Worm (Caenorhabditis elegans) whole organism, L1 larva: ENCODE results near the gene mdt-10.

Experiments
- C16A3.4 ChIP-seq: fragments of 150-350 bp; optimal IDR thresholded peaks from 2 replicates; lab custom pipeline; 2014; ENCODE audit warnings: missing biosample characterization, missing genetic modification characterization
- F16B12.6 ChIP-seq: fragments of 150-350 bp; optimal IDR thresholded peaks from 2 replicates; lab custom pipeline; 2014; ENCODE audit warnings: missing biosample characterization, missing genetic modification characterization
- ceh-82 ChIP-seq, 3 experiments: fragments of 150-350 bp in 1 of 3; sonication (generic microtip) in 2 of 3; optimal IDR thresholded peaks; 2 replicates each; lab custom pipeline; 2014 to 2017; ENCODE audit warnings: missing biosample characterization in 3 of 3, missing genetic modification characterization in 3 of 3
- egl-27 ChIP-seq, 2 experiments: fragments of 150-350 bp in 1 of 2; sonication (generic microtip); optimal IDR thresholded peaks; 3 replicates each; lab custom pipeline; 2017 to 2018; ENCODE audit warnings: missing biosample characterization in 2 of 2, missing genetic modification characterization in 2 of 2, missing genetic modification reagents in 2 of 2
- elt-2 ChIP-seq: sonication (generic microtip); optimal IDR thresholded peaks from 2 replicates; lab custom pipeline; 2016; ENCODE audit warnings: missing genetic modification characterization, mild to moderate bottlenecking, inconsistent platforms, missing compliant biosample characterization, missing genetic modification reagents
- elt-3 ChIP-seq, 6 experiments: fragments of 150-350 bp in 1 of 6; sonication (generic microtip); optimal IDR thresholded peaks; 2 replicates each; lab custom pipeline; 2017 to 2018; ENCODE audit warnings: missing biosample characterization in 6 of 6, missing genetic modification characterization in 6 of 6, inconsistent platforms in 1 of 6
- lsy-2 ChIP-seq, 2 experiments: fragments of 150-350 bp; optimal IDR thresholded peaks; 2 replicates each; lab custom pipeline; 2014; ENCODE audit warnings: missing biosample characterization in 2 of 2, missing genetic modification characterization in 2 of 2
- nhr-237 ChIP-seq: fragments of 150-350 bp; optimal IDR thresholded peaks from 2 replicates; lab custom pipeline; 2014; ENCODE audit warnings: missing biosample characterization, missing genetic modification characterization
- tbx-2 ChIP-seq: sonication (generic microtip); optimal IDR thresholded peaks from 2 replicates; lab custom pipeline; 2016; ENCODE audit warnings: missing genetic modification characterization, missing compliant biosample characterization
- zag-1 ChIP-seq: fragments of 150-350 bp; optimal IDR thresholded peaks from 2 replicates; lab custom pipeline; 2014; ENCODE audit warnings: missing biosample characterization, missing genetic modification characterization
- ztf-11 ChIP-seq, 2 experiments: sonication (generic microtip); optimal IDR thresholded peaks; 2 replicates each; lab custom pipeline; 2016 to 2017; ENCODE audit warnings: missing genetic modification characterization in 2 of 2, missing biosample characterization in 1 of 2, missing compliant biosample characterization in 1 of 2

DNA sequence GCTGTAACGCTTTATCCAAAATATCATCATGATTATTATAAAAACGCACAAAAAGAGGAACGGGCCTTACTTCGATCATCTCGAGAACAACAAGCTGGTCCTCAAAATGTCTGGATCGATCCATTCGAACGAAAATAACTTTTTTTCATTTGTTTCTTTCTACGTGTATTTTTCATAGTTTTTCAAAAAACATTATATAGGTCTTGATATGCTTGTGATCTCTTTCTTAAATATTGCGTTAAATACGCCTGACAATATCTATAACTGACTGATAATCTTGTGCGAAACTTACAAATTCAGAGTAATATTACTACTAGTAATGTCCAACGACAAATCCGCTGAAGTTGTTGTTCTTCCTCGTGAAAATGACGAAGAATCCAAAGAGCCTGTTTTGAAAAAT, 3.3 kb upstream of the mdt-10 start, which contains the start of gene sds-22:
- no peak for TF ChIP-seq tbx-2
- no peak for TF ChIP-seq lsy-2 (tag; optimal IDR thresholded peaks at IDR 0.05; lab: Kevin White, UChicago)
- no peak for TF ChIP-seq egl-27 (tag; optimal IDR thresholded peaks at IDR 0.05; lab: Kevin White, UChicago)
- no peak for TF ChIP-seq elt-3 (tag; optimal IDR thresholded peaks at IDR 0.05; lab: Kevin White, UChicago)
- no peak for TF ChIP-seq nhr-237 (tag; lab: Kevin White, UChicago)
- TF ChIP-seq F16B12.6 (tag; lab: Kevin White, UChicago): no peak
- no peak for TF ChIP-seq C16A3.4 (tag; lab: Kevin White, UChicago)
- no peak for TF ChIP-seq ceh-82 (tag; optimal IDR thresholded peaks at IDR 0.05; lab: Kevin White, UChicago)
- no peak for TF ChIP-seq elt-2 (tag; lab: Kevin White, UChicago)
- TF ChIP-seq zag-1 (tag; lab: Kevin White, UChicago): no peak
- no peak for TF ChIP-seq ztf-11 (tag; optimal IDR thresholded peaks at IDR 0.05; lab: Kevin White, UChicago)
